Fruit fly (Drosophila melanogaster): ENCODE measurements around the gene CG10628.

The CG10628 gene

DNA sequence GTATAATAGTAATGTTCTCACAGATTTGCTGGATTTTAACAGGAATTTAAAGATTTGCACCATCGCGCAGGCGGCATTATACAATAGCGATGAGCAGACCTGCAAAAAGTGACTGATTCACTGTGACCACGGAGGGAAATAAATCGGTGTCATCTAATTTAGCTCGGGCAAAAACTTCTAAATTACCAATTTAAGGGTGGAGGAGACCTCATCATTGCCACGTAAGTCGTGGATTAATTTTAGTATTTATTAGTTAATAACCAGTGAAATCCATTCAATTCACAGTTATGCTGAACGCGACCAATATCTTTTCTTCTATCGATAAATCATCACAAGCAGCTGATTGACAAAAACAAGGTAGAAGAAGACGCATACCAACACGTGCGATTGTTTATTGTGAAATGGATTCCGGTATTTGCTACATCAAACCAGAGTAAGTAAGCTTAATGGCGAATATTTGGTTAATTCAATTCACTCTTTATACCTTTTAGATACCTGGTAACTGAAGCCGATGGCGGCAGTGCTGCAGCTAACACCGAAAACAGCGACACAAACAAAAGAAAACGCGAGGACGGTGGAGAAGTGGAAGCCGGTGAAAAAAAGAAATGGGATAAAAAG lies at the start of gene CG10628, which contains the start of gene Dus3 (continued):
- TF ChIP-seq Eip75B (GFP tag; optimal IDR thresholded peaks at IDR 0.05) (peak; percentile 92), CG6854 (GFP tag; optimal IDR thresholded peaks at IDR 0.05) (peak; percentile 68), cyc (GFP tag; optimal IDR thresholded peaks at IDR 0.05) (peak; percentile 90), CG16779 (tag; optimal IDR thresholded peaks at IDR 0.05) (peak; percentile 59), lz (GFP tag; optimal IDR thresholded peaks at IDR 0.05) (peak; percentile 93), Sox102F (GFP tag; optimal IDR thresholded peaks at IDR 0.05) (peak; percentile 76), CG10631 (GFP tag; optimal IDR thresholded peaks at IDR 0.05) (no peak), topi (GFP tag; optimal IDR thresholded peaks at IDR 0.05) (peak; percentile 87), Ets21C (GFP tag; optimal IDR thresholded peaks at IDR 0.05) (no peak)

DNA sequence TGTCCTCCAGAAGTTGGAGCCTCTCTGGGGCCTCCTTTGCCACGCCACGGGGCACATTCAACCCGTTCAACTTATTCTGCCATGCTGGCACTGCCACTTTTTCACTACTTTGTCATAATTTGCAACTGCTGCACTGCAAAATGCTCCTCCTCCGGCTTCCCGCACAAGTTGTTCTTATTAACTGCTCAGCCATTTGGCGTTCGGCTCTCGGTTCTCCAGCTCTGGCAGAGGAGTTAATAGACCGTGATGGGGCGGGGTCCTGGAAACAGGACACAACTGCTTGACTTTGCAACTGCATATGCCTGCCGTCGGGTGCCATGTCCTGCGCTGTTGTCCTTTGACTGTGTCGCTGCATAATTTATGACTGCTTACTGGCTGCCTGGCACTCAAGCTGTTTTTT lies 46.6 kb upstream of the CG10628 start:
- TF ChIP-seq CG9139 (GFP tag; optimal IDR thresholded peaks at IDR 0.05) (no peak), achi (GFP tag; optimal IDR thresholded peaks at IDR 0.05) (no peak), CG11902 (GFP tag; optimal IDR thresholded peaks at IDR 0.05) (no peak), CG16779 (tag; optimal IDR thresholded peaks at IDR 0.05) (no peak), CG6854 (GFP tag; optimal IDR thresholded peaks at IDR 0.05) (no peak), CG6163 (GFP tag; IDR thresholded peaks at IDR 0.05) (no peak), fkh (GFP tag; optimal IDR thresholded peaks at IDR 0.05) (no peak), eg (GFP tag; IDR thresholded peaks at IDR 0.05) (no peak), Met (GFP tag; optimal IDR thresholded peaks at IDR 0.05) (no peak), CG32006 (GFP tag; optimal IDR thresholded peaks at IDR 0.05) (no peak), CG34406 (GFP tag; optimal IDR thresholded peaks at IDR 0.05) (no peak), svp (GFP tag) (no peak), topi (GFP tag; optimal IDR thresholded peaks at IDR 0.05) (no peak), CG3032 (tag; optimal IDR thresholded peaks at IDR 0.05) (no peak), CG15336 (GFP tag; IDR thresholded peaks at IDR 0.05) (no peak), salr (GFP tag; optimal IDR thresholded peaks at IDR 0.05) (no peak), dac (GFP tag; optimal IDR thresholded peaks at IDR 0.05) (no peak), Eip78C (GFP tag) (no peak)

DNA sequence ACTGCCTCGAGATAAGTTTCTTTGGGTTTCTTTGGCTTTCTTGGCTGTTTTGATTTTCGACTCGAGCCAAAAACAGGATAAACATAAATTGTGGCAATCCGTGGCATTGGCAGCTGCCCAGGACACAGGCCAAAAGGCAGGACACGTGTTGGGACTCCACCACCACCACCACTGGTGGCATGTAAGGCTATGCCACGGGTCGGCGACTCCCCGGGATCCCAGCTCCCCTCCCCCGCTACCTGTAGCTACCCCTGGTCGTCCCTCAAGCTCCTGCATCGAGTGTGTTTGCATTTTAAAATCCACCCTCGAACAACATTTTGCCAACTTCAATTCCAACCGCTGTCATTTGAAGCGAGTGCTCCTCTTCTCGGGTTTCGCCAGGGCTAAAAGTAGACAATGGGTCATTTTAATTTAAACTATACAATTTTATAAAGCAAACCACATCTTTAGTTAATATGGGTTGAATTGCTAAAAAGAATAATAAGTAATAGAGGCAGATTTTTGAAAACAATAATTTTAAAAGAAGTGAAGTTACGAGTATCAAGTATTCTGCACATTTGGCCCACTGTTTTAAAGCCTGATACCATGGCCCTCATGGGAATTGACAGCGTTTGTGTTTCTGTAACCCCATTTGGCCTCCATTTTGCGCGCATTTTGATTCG lies 43.7 kb upstream of the CG10628 start:
- TF ChIP-seq esn (GFP tag; optimal IDR thresholded peaks at IDR 0.05) (peak; percentile 33), Eip78C (GFP tag) (peak; percentile 36), CG31627 (GFP tag; optimal IDR thresholded peaks at IDR 0.05) (peak; percentile 10), CG15336 (GFP tag; IDR thresholded peaks at IDR 0.05) (0 out of 2 replicates have a peak, but pooled peaks have one; percentile 13), acj6 (GFP tag; optimal IDR thresholded peaks at IDR 0.05) (peak; percentile 20), dsx (GFP tag; optimal IDR thresholded peaks at IDR 0.05; ENCODE audit: poor library complexity, severe bottlenecking) (no peak), Eip75B (GFP tag; optimal IDR thresholded peaks at IDR 0.05) (peak; percentile 18), CG6276 (GFP tag; optimal IDR thresholded peaks at IDR 0.05) (no peak), Smox (GFP tag; optimal IDR thresholded peaks at IDR 0.05) (peak; percentile 47), CG9139 (GFP tag; optimal IDR thresholded peaks at IDR 0.05) (no peak), svp (GFP tag) (peak; percentile 65), vri (GFP tag; optimal IDR thresholded peaks at IDR 0.05) (peak; percentile 10), Hr39 (GFP tag; optimal IDR thresholded peaks at IDR 0.05) (no peak), Sox102F (GFP tag; optimal IDR thresholded peaks at IDR 0.05) (peak; percentile 24), Eip93F (GFP tag; optimal IDR thresholded peaks at IDR 0.05) (no peak), dac (GFP tag; optimal IDR thresholded peaks at IDR 0.05) (no peak), Met (GFP tag; optimal IDR thresholded peaks at IDR 0.05) (peak; percentile 49), lz (GFP tag; optimal IDR thresholded peaks at IDR 0.05) (peak; percentile 14), achi (GFP tag; optimal IDR thresholded peaks at IDR 0.05) (peak; percentile 6), pdm3 (GFP tag; optimal IDR thresholded peaks at IDR 0.05) (peak; percentile 3), CG34406 (GFP tag; optimal IDR thresholded peaks at IDR 0.05) (peak; percentile 3), Sox14 (GFP tag; optimal IDR thresholded peaks at IDR 0.05) (no peak)

All from whole organism, prepupa.